Fruit fly (Drosophila melanogaster) whole organism, wandering third instar larva: Measurements from ENCODE around the gene Cpr64Ab.

Source experiments
- CG32264 ChIP-seq: fragments of 200-800 bp; sonication (Bioruptor generic); optimal IDR thresholded peaks from 2 replicates; lab custom pipeline; 2016; ENCODE audit warnings: missing biosample characterization, missing genetic modification characterization
- CG9705 ChIP-seq: fragments of 200-800 bp; sonication (Bioruptor generic); optimal IDR thresholded peaks from 2 replicates; lab custom pipeline; 2018; ENCODE audit warnings: missing biosample characterization, mild to moderate bottlenecking, missing genetic modification characterization
- CrebA ChIP-seq: fragments of 200-800 bp; sonication (Bioruptor generic); optimal IDR thresholded peaks from 2 replicates; lab custom pipeline; 2016; ENCODE audit warnings: missing biosample characterization, mild to moderate bottlenecking, missing genetic modification characterization, borderline replicate concordance
- Dif ChIP-seq: fragments of 200-275, 200-300 bp; sonication (Bioruptor generic); optimal IDR thresholded peaks from 2 replicates; lab custom pipeline; 2018; ENCODE audit warnings: missing biosample characterization, missing genetic modification characterization; ENCODE audit not compliant: partially characterized antibody
- HLH106 ChIP-seq: fragments of 200-800 bp; optimal IDR thresholded peaks from 3 replicates; lab custom pipeline; 2019; ENCODE audit warnings: missing biosample characterization, mild to moderate bottlenecking, missing genetic modification characterization, moderate library complexity
- Hnf4 ChIP-seq: fragments of 200-800 bp; sonication (Bioruptor generic); optimal IDR thresholded peaks from 2 replicates; lab custom pipeline; 2016; ENCODE audit warnings: missing biosample characterization, mild to moderate bottlenecking, missing genetic modification characterization
- Hr78 ChIP-seq: fragments of >200 bp; optimal IDR thresholded peaks from 2 replicates; lab custom pipeline; 2017; ENCODE audit warnings: missing biosample characterization, missing genetic modification characterization
- Hr83 ChIP-seq: fragments of 200-300 bp; sonication (Bioruptor generic); optimal IDR thresholded peaks from 2 replicates; lab custom pipeline; 2016; ENCODE audit warnings: missing biosample characterization, mild to moderate bottlenecking, missing genetic modification characterization, moderate library complexity; ENCODE audit not compliant: poor library complexity, severe bottlenecking
- Jra ChIP-seq: sonication (Bioruptor generic); optimal IDR thresholded peaks from 2 replicates; lab custom pipeline; 2016; ENCODE audit warnings: missing biosample characterization, missing genetic modification characterization
- OdsH ChIP-seq: fragments of 200-800 bp; sonication (Bioruptor generic); optimal IDR thresholded peaks from 2 replicates; lab custom pipeline; 2016; ENCODE audit warnings: missing biosample characterization, mild to moderate bottlenecking, missing genetic modification characterization
- Rel ChIP-seq, 2 experiments: fragments of 200-800 bp; sonication (Bioruptor generic) in 1 of 2; optimal IDR thresholded peaks; 2 replicates in 1 of 2; 3 replicates in 1 of 2; lab custom pipeline; 2016 to 2019; ENCODE audit warnings: mild to moderate bottlenecking in 2 of 2, missing biosample characterization in 2 of 2, missing genetic modification characterization in 2 of 2, moderate library complexity in 1 of 2
- Sp1 ChIP-seq: fragments of 200-800 bp; sonication (Bioruptor generic); optimal IDR thresholded peaks from 3 replicates; lab custom pipeline; 2019; ENCODE audit warnings: missing biosample characterization, mild to moderate bottlenecking, missing genetic modification characterization, moderate library complexity
- Vsx2 ChIP-seq: fragments of 200-300, 225-300 bp; sonication (Bioruptor generic); optimal IDR thresholded peaks from 2 replicates; lab custom pipeline; 2018; ENCODE audit warnings: missing biosample characterization, missing genetic modification characterization; ENCODE audit not compliant: partially characterized antibody
- br ChIP-seq: fragments of 200-800 bp; sonication (Bioruptor generic); optimal IDR thresholded peaks from 2 replicates; lab custom pipeline; 2016; ENCODE audit warnings: missing biosample characterization, missing genetic modification characterization
- dl ChIP-seq, 2 experiments: fragments of 175-275, 200-275 bp in 1 of 2; fragments of 200-275 bp in 1 of 2; sonication (Bioruptor generic); optimal IDR thresholded peaks; lab custom pipeline; 2018; ENCODE audit warnings: mild to moderate bottlenecking in 2 of 2, missing biosample characterization in 2 of 2, missing genetic modification characterization in 2 of 2, moderate library complexity in 2 of 2; ENCODE audit not compliant: partially characterized antibody in 2 of 2, insufficient read depth in 1 of 2
- dmrt93B ChIP-seq: fragments of 200-800 bp; sonication (Bioruptor generic); optimal IDR thresholded peaks from 2 replicates; lab custom pipeline; 2018; ENCODE audit warnings: missing biosample characterization, mild to moderate bottlenecking, missing genetic modification characterization
- dsf ChIP-seq: sonication (Bioruptor generic); optimal IDR thresholded peaks from 2 replicates; lab custom pipeline; 2016; ENCODE audit warnings: missing biosample characterization, missing genetic modification characterization, borderline replicate concordance
- ey ChIP-seq: fragments of 200-800 bp; sonication (Bioruptor generic); optimal IDR thresholded peaks from 2 replicates; lab custom pipeline; 2016; ENCODE audit warnings: missing biosample characterization, missing genetic modification characterization
- foxo ChIP-seq, 2 experiments: fragments of 200-800 bp; sonication (Bioruptor generic); optimal IDR thresholded peaks; 2 replicates in 1 of 2; 3 replicates in 1 of 2; lab custom pipeline; 2016 to 2017; ENCODE audit warnings: missing biosample characterization in 2 of 2, missing genetic modification characterization in 2 of 2
- fru ChIP-seq: fragments of 200-800 bp; sonication (Bioruptor generic); optimal IDR thresholded peaks from 3 replicates; lab custom pipeline; 2016; ENCODE audit warnings: missing biosample characterization, mild to moderate bottlenecking, missing genetic modification characterization
- h ChIP-seq: fragments of 200-800 bp; sonication (Bioruptor generic); optimal IDR thresholded peaks from 3 replicates; lab custom pipeline; 2016; ENCODE audit warnings: missing biosample characterization, mild to moderate bottlenecking, missing genetic modification characterization
- lola ChIP-seq: fragments of >200 bp; optimal IDR thresholded peaks from 2 replicates; lab custom pipeline; 2017; ENCODE audit warnings: missing biosample characterization, missing genetic modification characterization
- pan ChIP-seq: fragments of >200 bp; optimal IDR thresholded peaks from 2 replicates; lab custom pipeline; 2017
- psq ChIP-seq: fragments of 200-800 bp; sonication (Bioruptor generic); optimal IDR thresholded peaks from 3 replicates; lab custom pipeline; 2017; ENCODE audit warnings: missing biosample characterization, mild to moderate bottlenecking, missing genetic modification characterization, moderate library complexity
- rgr ChIP-seq: fragments of 200-800 bp; sonication (Bioruptor generic); optimal IDR thresholded peaks from 3 replicates; lab custom pipeline; 2016; ENCODE audit warnings: missing biosample characterization, mild to moderate bottlenecking, missing genetic modification characterization
- sage ChIP-seq: fragments of 200-800 bp; sonication (Bioruptor generic); optimal IDR thresholded peaks from 2 replicates; lab custom pipeline; 2016; ENCODE audit warnings: missing biosample characterization, mild to moderate bottlenecking, missing genetic modification characterization
- sv ChIP-seq: fragments of 200-800 bp; sonication (Bioruptor generic); optimal IDR thresholded peaks from 3 replicates; lab custom pipeline; 2016; ENCODE audit warnings: missing biosample characterization, missing genetic modification characterization
- tai ChIP-seq: sonication (Bioruptor generic); optimal IDR thresholded peaks from 2 replicates; lab custom pipeline; 2016; ENCODE audit warnings: missing biosample characterization, missing genetic modification characterization
- woc ChIP-seq: sonication (Bioruptor generic); optimal IDR thresholded peaks from 2 replicates; lab custom pipeline; 2016; ENCODE audit warnings: missing biosample characterization, mild to moderate bottlenecking, missing genetic modification characterization

The Cpr64Ab gene

dm6 chr3L:4232724-4233367, 21.5 kb upstream of the Cpr64Ab start:
- TF ChIP-seq dl (GFP tag; optimal IDR thresholded peaks at IDR 0.05; lab: Kevin White, UChicago; ENCODE audit: insufficient read depth in 1 of 2, partially characterized antibody in 2 of 2) (no peak), CG32264 (GFP tag; lab: Kevin White, UChicago) (no peak), fru (GFP tag; lab: Kevin White, UChicago) (peak; percentile 23), CG9705 (GFP tag; lab: Kevin White, UChicago) (no peak), OdsH (GFP tag; lab: Kevin White, UChicago) (no peak), CrebA (no peak), dsf (no peak), Sp1 (GFP tag; lab: Kevin White, UChicago) (no peak), pan (lab: Kevin White, UChicago) (no peak), Rel (GFP tag; optimal IDR thresholded peaks at IDR 0.05; lab: Kevin White, UChicago) (no peak), Rel (tag; optimal IDR thresholded peaks at IDR 0.05; lab: Kevin White, UChicago) (no peak), ey (GFP tag; lab: Kevin White, UChicago) (peak; percentile 15), Vsx2 (GFP tag; lab: Kevin White, UChicago) (no peak), h (GFP tag; lab: Kevin White, UChicago) (peak; percentile 43), br (GFP tag; lab: Kevin White, UChicago) (no peak), dmrt93B (GFP tag; lab: Kevin White, UChicago) (no peak), tai (GFP tag; lab: Kevin White, UChicago) (no peak), foxo (GFP tag; optimal IDR thresholded peaks at IDR 0.05; lab: Kevin White, UChicago) (no peak), sv (GFP tag; lab: Kevin White, UChicago) (no peak), Hr78 (GFP tag; lab: Kevin White, UChicago) (no peak), Dif (no peak), lola (GFP tag; lab: Kevin White, UChicago) (no peak)

DNA sequence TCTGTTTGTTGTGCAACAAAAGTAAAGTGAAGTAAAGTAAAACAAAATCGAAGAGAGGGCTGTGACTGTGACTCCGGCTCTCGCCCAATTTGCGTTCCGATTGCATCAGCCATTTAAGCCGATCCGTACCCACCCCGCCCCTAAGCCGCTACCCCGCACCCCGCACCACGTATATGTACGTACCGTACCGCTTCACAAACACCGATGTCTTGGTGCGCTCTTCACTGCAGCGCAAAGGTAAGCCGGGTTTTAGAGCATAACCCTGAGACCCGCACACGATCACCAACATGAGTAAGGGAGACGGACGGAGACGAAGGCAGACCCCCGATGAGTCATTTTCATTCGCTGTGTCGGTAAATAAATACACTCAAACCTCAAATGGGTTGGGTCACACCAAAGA, 20.9 kb upstream of the Cpr64Ab start:
- TF ChIP-seq Hr83 = no peak
- TF ChIP-seq Jra = peak; percentile 14
- TF ChIP-seq Sp1 (GFP tag; lab: Kevin White, UChicago) = no peak
- no peak for TF ChIP-seq Vsx2 (GFP tag; lab: Kevin White, UChicago)
- no peak for TF ChIP-seq br (GFP tag; lab: Kevin White, UChicago)

DNA sequence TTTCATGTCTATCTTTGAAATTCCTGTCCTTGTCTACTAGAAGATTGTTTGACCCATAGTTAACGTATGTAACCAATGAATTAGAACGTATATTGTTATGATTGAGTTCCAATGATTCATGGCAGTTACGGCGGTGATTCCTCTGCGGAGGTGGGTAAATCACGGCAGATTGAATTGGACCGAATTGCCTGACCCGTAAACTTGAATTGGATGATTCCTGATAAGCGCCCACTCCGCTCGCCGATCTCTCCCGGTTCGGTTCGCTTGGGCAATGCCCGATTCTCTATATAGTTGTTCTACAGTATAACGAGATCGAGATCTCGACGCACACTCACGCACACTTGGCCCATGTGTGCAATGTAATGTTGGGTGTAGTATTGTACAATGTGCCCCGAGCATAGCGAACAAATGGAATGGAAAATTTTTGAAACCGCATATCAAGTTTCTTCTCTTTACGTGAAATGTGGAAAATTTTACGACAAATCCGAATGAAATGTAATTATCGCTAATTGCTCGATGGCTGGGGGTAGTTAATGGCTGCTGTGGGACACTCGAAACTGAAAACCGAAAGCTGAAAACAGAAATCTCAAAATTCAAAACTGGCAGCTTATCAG, 20.2 kb upstream of the Cpr64Ab start:
- no peak for TF ChIP-seq Hr83
- TF ChIP-seq h (GFP tag; lab: Kevin White, UChicago) = no peak
- no peak for TF ChIP-seq Rel (GFP tag; optimal IDR thresholded peaks at IDR 0.05; lab: Kevin White, UChicago)
- peak; percentile 68 for TF ChIP-seq Rel (tag; optimal IDR thresholded peaks at IDR 0.05; lab: Kevin White, UChicago)

- peak; percentile 76 for TF ChIP-seq h (GFP tag; lab: Kevin White, UChicago)
- TF ChIP-seq Vsx2 (GFP tag; lab: Kevin White, UChicago) = no peak
- TF ChIP-seq CG32264 (GFP tag; lab: Kevin White, UChicago) = peak; percentile 8
- TF ChIP-seq OdsH (GFP tag; lab: Kevin White, UChicago) = peak; percentile 41
- TF ChIP-seq Hnf4 (GFP tag; lab: Kevin White, UChicago) = peak; percentile 49
- TF ChIP-seq rgr (GFP tag; lab: Kevin White, UChicago) = peak; percentile 58
- TF ChIP-seq Sp1 (GFP tag; lab: Kevin White, UChicago) = peak; percentile 43
- TF ChIP-seq dmrt93B (GFP tag; lab: Kevin White, UChicago) = no peak
- TF ChIP-seq HLH106 (tag; lab: Kevin White, UChicago) = peak; percentile 40
- no peak for TF ChIP-seq CG9705 (GFP tag; lab: Kevin White, UChicago)
- peak; percentile 10 for TF ChIP-seq woc (GFP tag; lab: Kevin White, UChicago)
- TF ChIP-seq ey (GFP tag; lab: Kevin White, UChicago) = peak; percentile 69
- peak; percentile 71 for TF ChIP-seq fru (GFP tag; lab: Kevin White, UChicago)
- peak; percentile 45 for TF ChIP-seq psq (GFP tag; lab: Kevin White, UChicago)
- no peak for TF ChIP-seq sage (GFP tag; lab: Kevin White, UChicago)
- peak; percentile 62 for TF ChIP-seq br (GFP tag; lab: Kevin White, UChicago)
- peak; percentile 86 for TF ChIP-seq sv (GFP tag; lab: Kevin White, UChicago)
- TF ChIP-seq foxo (GFP tag; optimal IDR thresholded peaks at IDR 0.05; lab: Kevin White, UChicago) = peak in 1 of 2 experiments; percentile 60
Measured at dm6 chr3L:4230357-4230901, 19.1 kb upstream of the Cpr64Ab start.
